Worm (Caenorhabditis elegans) whole organism, L4 larva: ENCODE measurements around the gene mig-18.

ENCODE experiments used
- F44E2.7 ChIP-seq: fragments of 200-800 bp; sonication (Bioruptor generic); IDR thresholded peaks from 2 replicates; pipeline ENCODE4 v2.1.2; 2022; ENCODE audit warnings: missing genetic modification characterization, missing compliant biosample characterization
- R02D3.7 ChIP-seq: fragments of 150-350 bp; sonication (generic microtip); optimal IDR thresholded peaks from 3 replicates; lab custom pipeline; 2014; ENCODE audit warnings: missing biosample characterization, missing genetic modification characterization
- Y5F2A.4 ChIP-seq: fragments of 200-800 bp; sonication (Bioruptor generic); optimal IDR thresholded peaks from 2 replicates; lab custom pipeline; 2018; ENCODE audit warnings: mild to moderate bottlenecking, missing genetic modification characterization, missing compliant biosample characterization
- Y75B8A.6 ChIP-seq: fragments of 200-800 bp; sonication (Bioruptor generic); IDR thresholded peaks from 2 replicates; pipeline ENCODE4 v1.3.6; 2022; ENCODE audit warnings: missing genetic modification reagents, missing genetic modification characterization, missing compliant biosample characterization
- ZK337.2 ChIP-seq: fragments of 200-800 bp; sonication (Bioruptor generic); IDR thresholded peaks from 2 replicates; pipeline ENCODE4 v1.3.6; 2022; ENCODE audit warnings: missing genetic modification reagents, missing genetic modification characterization, missing compliant biosample characterization
- ZK546.5 ChIP-seq, 2 experiments: sonication (generic microtip); optimal IDR thresholded peaks; 2 replicates each; lab custom pipeline; 2017; ENCODE audit warnings: missing biosample characterization in 2 of 2, missing genetic modification characterization in 2 of 2
- aha-1 ChIP-seq: fragments of 150-350 bp; peaks from one replicate; lab custom pipeline; 2014; ENCODE audit warnings: missing biosample characterization, missing genetic modification characterization
- ama-1 ChIP-seq: fragments of 150-350 bp; optimal IDR thresholded peaks from 2 replicates; lab custom pipeline; 2014; ENCODE audit warnings: inconsistent platforms, mixed read lengths
- ceh-44 ChIP-seq: fragments of 200-800 bp; sonication (Bioruptor generic); IDR thresholded peaks from 2 replicates; pipeline ENCODE4 v1.3.6; 2022; ENCODE audit warnings: missing genetic modification reagents, missing genetic modification characterization, missing compliant biosample characterization
- cey-2 ChIP-seq: sonication (generic microtip); optimal IDR thresholded peaks from 3 replicates; lab custom pipeline; 2017; ENCODE audit warnings: missing genetic modification characterization, mild to moderate bottlenecking, missing compliant biosample characterization, antibody characterized with exemption, borderline replicate concordance; ENCODE audit not compliant: insufficient read depth
- daf-8 ChIP-seq: fragments of 200-800 bp; sonication (Bioruptor generic); IDR thresholded peaks from 2 replicates; pipeline ENCODE4 v1.3.6; 2022; ENCODE audit warnings: missing genetic modification characterization, missing compliant biosample characterization
- duxl-1 ChIP-seq: sonication (generic microtip); optimal IDR thresholded peaks from 2 replicates; lab custom pipeline; 2016; ENCODE audit warnings: mild to moderate bottlenecking, missing genetic modification characterization, moderate library complexity, missing compliant biosample characterization; ENCODE audit not compliant: poor library complexity
- egl-43 ChIP-seq: fragments of 200-800 bp; sonication (Bioruptor generic); IDR thresholded peaks from 2 replicates; pipeline ENCODE4 v1.3.6; 2022; ENCODE audit warnings: missing genetic modification reagents, missing genetic modification characterization, missing compliant biosample characterization
- fos-1 ChIP-seq: fragments of 150-350 bp; optimal IDR thresholded peaks from 2 replicates; lab custom pipeline; 2014; ENCODE audit warnings: missing biosample characterization, missing genetic modification characterization
- hlh-30 ChIP-seq: sonication (generic microtip); optimal IDR thresholded peaks from 2 replicates; lab custom pipeline; 2017; ENCODE audit warnings: antibody characterized with exemption, mild to moderate bottlenecking, missing genetic modification characterization, missing compliant biosample characterization; ENCODE audit not compliant: insufficient read depth
- jun-1 ChIP-seq: fragments of 150-350 bp; optimal IDR thresholded peaks from 2 replicates; lab custom pipeline; 2014; ENCODE audit warnings: missing biosample characterization, missing genetic modification reagents, missing genetic modification characterization
- lim-7 ChIP-seq: fragments of 200-800 bp; sonication (Bioruptor generic); IDR thresholded peaks from 2 replicates; pipeline ENCODE4 v1.3.6; 2022; ENCODE audit warnings: missing genetic modification characterization, missing compliant biosample characterization
- madf-9 ChIP-seq: fragments of 200-800 bp; sonication (Bioruptor generic); conservative IDR thresholded peaks from 2 replicates; pipeline ENCODE4 v1.3.6; 2022; ENCODE audit warnings: missing genetic modification reagents, missing genetic modification characterization, missing compliant biosample characterization
- nhr-10 ChIP-seq: fragments of 150-350 bp; optimal IDR thresholded peaks from 2 replicates; lab custom pipeline; 2014; ENCODE audit warnings: missing biosample characterization, missing genetic modification characterization
- nhr-111 ChIP-seq: fragments of 200-800 bp; sonication (Bioruptor generic); optimal IDR thresholded peaks from 2 replicates; lab custom pipeline; 2018; ENCODE audit warnings: mild to moderate bottlenecking, missing genetic modification characterization, missing compliant biosample characterization
- nhr-28 ChIP-seq: fragments of 150-350 bp; optimal IDR thresholded peaks from 2 replicates; lab custom pipeline; 2014; ENCODE audit warnings: missing biosample characterization, missing genetic modification characterization
- nhr-6 ChIP-seq: fragments of 150-350 bp; optimal IDR thresholded peaks from 2 replicates; lab custom pipeline; 2014; ENCODE audit warnings: missing biosample characterization, missing genetic modification characterization
- nhr-76 ChIP-seq: fragments of 150-350 bp; optimal IDR thresholded peaks from 2 replicates; lab custom pipeline; 2014; ENCODE audit warnings: missing biosample characterization, missing genetic modification characterization
- php-3 ChIP-seq: fragments of 200-800 bp; sonication (Bioruptor generic); IDR thresholded peaks from 2 replicates; pipeline ENCODE4 v1.3.6; 2022; ENCODE audit warnings: missing genetic modification reagents, missing genetic modification characterization, missing compliant biosample characterization
- rbr-2 ChIP-seq: sonication (generic microtip); optimal IDR thresholded peaks from 2 replicates; lab custom pipeline; 2016; ENCODE audit warnings: missing genotype, missing genetic modification characterization, missing compliant biosample characterization
- sdz-12 ChIP-seq: fragments of 200-800 bp; sonication (Bioruptor generic); optimal IDR thresholded peaks from 2 replicates; lab custom pipeline; 2018; ENCODE audit warnings: mild to moderate bottlenecking, missing genetic modification characterization, missing compliant biosample characterization
- set-16 ChIP-seq: fragments of 200-800 bp; sonication (Bioruptor generic); IDR thresholded peaks from 2 replicates; pipeline ENCODE4 v1.3.6; 2022; ENCODE audit warnings: missing genetic modification reagents, missing genetic modification characterization, missing compliant biosample characterization
- spr-3 ChIP-seq: fragments of 200-800 bp; sonication (Bioruptor generic); optimal IDR thresholded peaks from 2 replicates; lab custom pipeline; 2018; ENCODE audit warnings: mild to moderate bottlenecking, missing genetic modification characterization, missing compliant biosample characterization
- unc-130 ChIP-seq: sonication (generic microtip); optimal IDR thresholded peaks from 2 replicates; lab custom pipeline; 2016; ENCODE audit warnings: missing genetic modification reagents, missing genetic modification characterization, missing compliant biosample characterization
- unc-62 ChIP-seq, 3 experiments: fragments of 150-350 bp in 1 of 3; sonication (generic microtip); optimal IDR thresholded peaks in 2 of 3; peaks in 1 of 3; 1 replicate in 1 of 3; 2 replicates in 2 of 3; lab custom pipeline; 2014 to 2017; ENCODE audit warnings: missing biosample characterization in 3 of 3, missing genetic modification characterization in 3 of 3, missing genetic modification reagents in 3 of 3, missing genotype in 1 of 3
- vab-7 ChIP-seq: fragments of 200-800 bp; sonication (Bioruptor generic); IDR thresholded peaks from 2 replicates; pipeline ENCODE4 v1.3.6; 2022; ENCODE audit warnings: missing genetic modification reagents, missing genetic modification characterization, missing compliant biosample characterization
- zag-1 ChIP-seq: fragments of 150-350 bp; optimal IDR thresholded peaks from 2 replicates; lab custom pipeline; 2014; ENCODE audit warnings: missing biosample characterization, missing genetic modification characterization
- zfp-3 ChIP-seq: fragments of 200-800 bp; sonication (Bioruptor generic); conservative IDR thresholded peaks from 2 replicates; pipeline ENCODE4 v1.3.6; 2022; ENCODE audit warnings: missing genetic modification reagents, missing genetic modification characterization, missing compliant biosample characterization
- ztf-7 ChIP-seq: fragments of 150-350 bp; optimal IDR thresholded peaks from 2 replicates; lab custom pipeline; 2014; ENCODE audit warnings: missing biosample characterization, missing genetic modification characterization

Gene mig-18

DNA sequence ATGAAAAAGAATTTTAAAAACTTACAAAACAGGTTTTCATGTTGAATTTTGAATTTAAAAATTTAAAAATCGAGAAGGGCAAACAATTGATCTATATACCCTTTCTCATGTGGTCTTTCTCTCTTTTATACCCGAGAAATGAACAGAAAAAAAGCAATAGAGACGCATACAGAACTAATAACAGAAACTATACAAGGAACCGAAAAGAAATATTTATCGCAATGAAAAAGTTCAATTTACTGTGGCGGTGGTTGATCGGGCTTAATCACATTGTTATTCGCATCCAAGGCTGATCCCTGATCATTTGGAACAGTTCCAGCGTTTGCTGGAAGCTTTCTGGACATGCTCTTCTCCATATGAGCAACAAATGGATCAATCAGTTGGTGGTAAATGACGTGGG, 24.8 kb upstream of the mig-18 start, which contains the start of gene T03F6.10:
T03F6.10 (minus strand) TSS at position 101 of the 400 bp plus-strand sequence.
- TF ChIP-seq aha-1 (tag; lab: Kevin White, UChicago) (peak; percentile 44), nhr-76 (tag; lab: Kevin White, UChicago) (no peak)

- no peak for TF ChIP-seq nhr-6
- TF ChIP-seq vab-7 (GFP tag; lab: Robert Waterston, UW): no peak
- TF ChIP-seq F44E2.7 (GFP tag; lab: Robert Waterston, UW): no peak
- no peak for TF ChIP-seq ZK337.2 (GFP tag; lab: Robert Waterston, UW)
- no peak for TF ChIP-seq hlh-30 (tag; lab: Kevin White, UChicago)
- no peak for TF ChIP-seq unc-130 (GFP tag; lab: Kevin White, UChicago)
- TF ChIP-seq cey-2 (tag; lab: Kevin White, UChicago): no peak
- no peak for TF ChIP-seq nhr-28
Measured at ce11 chrIII:13380196-13380595, 22.8 kb upstream of the mig-18 start, which contains the start of gene T03F6.6. TSS of gene T03F6.6 (minus strand) at chrIII:13380296.

- TF ChIP-seq set-16 (no peak), jun-1 (no peak), daf-8 (GFP tag; lab: Robert Waterston, UW) (no peak), zfp-3 (GFP tag; lab: Robert Waterston, UW) (no peak), rbr-2 (tag; lab: Kevin White, UChicago) (no peak)
Measured at ce11 chrIII:13380881-13381280, 22.2 kb upstream of the mig-18 start.

- TF ChIP-seq madf-9 (GFP tag; lab: Robert Waterston, UW) (no peak), Y75B8A.6 (GFP tag; lab: Robert Waterston, UW) (no peak), R02D3.7 (tag; lab: Kevin White, UChicago) (no peak), Y5F2A.4 (GFP tag; lab: Kevin White, UChicago) (no peak), php-3 (no peak), zag-1 (no peak), fos-1 (no peak), egl-43 (no peak)
Measured at ce11 chrIII:13381684-13382083, 21.4 kb upstream of the mig-18 start.

- TF ChIP-seq lim-7 (GFP tag; lab: Robert Waterston, UW) (no peak), ama-1 (lab: Kevin White, UChicago) (no peak), ZK546.5 (tag; optimal IDR thresholded peaks at IDR 0.05; lab: Kevin White, UChicago) (no peak), spr-3 (no peak), ztf-7 (tag; lab: Kevin White, UChicago) (no peak), unc-62 (GFP tag; optimal IDR thresholded peaks at IDR 0.05 in 1 of 2; lab: Kevin White, UChicago) (no peak), unc-62 (tag; optimal IDR thresholded peaks at IDR 0.05; lab: Kevin White, UChicago) (no peak), nhr-10 (no peak), duxl-1 (no peak), ceh-44 (GFP tag; lab: Robert Waterston, UW) (no peak), zfp-3 (GFP tag; lab: Robert Waterston, UW) (no peak), nhr-111 (GFP tag; lab: Kevin White, UChicago) (no peak), sdz-12 (GFP tag; lab: Kevin White, UChicago) (no peak)
Measured at ce11 chrIII:13383159-13383558, 19.9 kb upstream of the mig-18 start.
